Worm (Caenorhabditis elegans) whole organism, late embryonic: Measurements from ENCODE around the gene smcr-8.

Experiments
- C08G9.2 ChIP-seq: sonication (generic microtip); optimal IDR thresholded peaks from 2 replicates; lab custom pipeline; 2016; ENCODE audit warnings: mild to moderate bottlenecking, missing genetic modification characterization, moderate library complexity, missing compliant biosample characterization
- fkh-6 ChIP-seq: sonication (generic microtip); optimal IDR thresholded peaks from 2 replicates; lab custom pipeline; 2016; ENCODE audit warnings: missing genetic modification characterization, missing compliant biosample characterization
- gmeb-2 ChIP-seq: sonication (generic microtip); optimal IDR thresholded peaks from 2 replicates; lab custom pipeline; 2016; ENCODE audit warnings: missing genetic modification characterization, inconsistent platforms, missing compliant biosample characterization
- hlh-30 ChIP-seq: sonication (generic microtip); optimal IDR thresholded peaks from 2 replicates; lab custom pipeline; 2017; ENCODE audit warnings: antibody characterized with exemption, missing genetic modification characterization, missing compliant biosample characterization; ENCODE audit not compliant: insufficient read depth
- nhr-11 ChIP-seq: fragments of 150-350 bp; optimal IDR thresholded peaks from 2 replicates; lab custom pipeline; 2014; ENCODE audit warnings: missing biosample characterization, missing genetic modification characterization
- pat-9 ChIP-seq: fragments of 200-800 bp; sonication (Bioruptor generic); optimal IDR thresholded peaks from 2 replicates; lab custom pipeline; 2018; ENCODE audit warnings: mild to moderate bottlenecking, missing genetic modification characterization, moderate library complexity, missing compliant biosample characterization
- pqm-1 ChIP-seq: sonication (generic microtip); optimal IDR thresholded peaks from 2 replicates; lab custom pipeline; 2016; ENCODE audit warnings: missing genetic modification characterization, missing compliant biosample characterization
- pros-1 ChIP-seq: fragments of 150-350 bp; optimal IDR thresholded peaks from 2 replicates; lab custom pipeline; 2014; ENCODE audit warnings: missing biosample characterization, missing genetic modification reagents, missing genetic modification characterization

DNA sequence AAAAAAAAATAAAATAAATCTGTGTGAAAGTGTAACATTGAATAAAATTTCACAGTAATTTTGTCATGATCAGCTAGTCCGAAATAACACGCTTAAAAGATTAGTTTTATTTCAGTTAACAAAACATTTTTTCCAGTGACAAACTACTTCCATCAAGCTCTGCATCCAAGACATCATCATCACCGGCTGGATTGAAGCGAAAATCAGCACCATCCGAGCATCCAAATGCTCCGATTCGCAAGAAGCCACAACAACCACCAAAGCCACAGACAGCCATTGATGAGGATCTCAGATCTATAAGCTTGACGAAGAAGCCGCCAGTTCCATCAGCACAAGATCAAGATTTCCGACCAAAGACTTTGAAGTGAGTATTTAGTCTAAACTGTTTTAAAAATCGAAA lies 28.0 kb downstream of the smcr-8 start:
- no peak for TF ChIP-seq fkh-6 (tag; lab: Kevin White, UChicago)
- TF ChIP-seq nhr-11 (tag; lab: Kevin White, UChicago), result no peak
- no peak for TF ChIP-seq C08G9.2
- no peak for TF ChIP-seq hlh-30
- no peak for TF ChIP-seq gmeb-2 (tag; lab: Kevin White, UChicago)
- TF ChIP-seq pqm-1 (tag; lab: Kevin White, UChicago), result no peak
- no peak for TF ChIP-seq pros-1 (tag; lab: Kevin White, UChicago)
- TF ChIP-seq pat-9 (tag; lab: Kevin White, UChicago), result no peak
